Fruit fly (Drosophila melanogaster): ENCODE data around the gene Atg3.

Atg3 gene

dm6 chr3L:18756293-18756887, 7.9 kb downstream of the Atg3 start (continued):
- TF ChIP-seq bsh (GFP tag; optimal IDR thresholded peaks at IDR 0.05) (peak in 1 of 2 experiments; percentile 45), HHEX (GFP tag; optimal IDR thresholded peaks at IDR 0.05) (peak; percentile 17), wek (GFP tag; optimal IDR thresholded peaks at IDR 0.05) (no peak), Rfx (GFP tag; IDR thresholded peaks at IDR 0.05) (no peak), B-H2 (GFP tag; optimal IDR thresholded peaks at IDR 0.05) (no peak), CG6175 (GFP tag; IDR thresholded peaks at IDR 0.05) (no peak), so (GFP tag; IDR thresholded peaks at IDR 0.05) (no peak; the same call in 2 of the 3 replicates), phol (tag; optimal IDR thresholded peaks at IDR 0.05) (peak; percentile 83), disco-r (GFP tag; optimal IDR thresholded peaks at IDR 0.05) (no peak), jing (GFP tag; optimal IDR thresholded peaks at IDR 0.05) (peak; percentile 10), CG31224 (GFP tag; IDR thresholded peaks at IDR 0.05) (no peak), CG17361 (GFP tag; IDR thresholded peaks at IDR 0.05) (peak; percentile 89), lab (GFP tag; optimal IDR thresholded peaks at IDR 0.05) (peak; percentile 53), CG8388 (GFP tag; optimal IDR thresholded peaks at IDR 0.05) (peak; percentile 43), CG9876 (GFP tag; optimal IDR thresholded peaks at IDR 0.05) (no peak), gce (GFP tag; IDR thresholded peaks at IDR 0.05) (no peak), usp (GFP tag; optimal IDR thresholded peaks at IDR 0.05) (no peak), ap (GFP tag; IDR thresholded peaks at IDR 0.05) (no peak), Camta (GFP tag; optimal IDR thresholded peaks at IDR 0.05) (peak; percentile 51), CG11504 (tag; optimal IDR thresholded peaks at IDR 0.05) (peak; percentile 85), Dip2 (GFP tag; IDR thresholded peaks at IDR 0.05) (no peak), D19A (tag; optimal IDR thresholded peaks at IDR 0.05) (peak; percentile 63), Sin3A (optimal IDR thresholded peaks at IDR 0.05) (no peak), CG17802 (tag; optimal IDR thresholded peaks at IDR 0.05) (no peak), CoRest (tag; optimal IDR thresholded peaks at IDR 0.05) (peak; percentile 63), CG5245 (GFP tag; optimal IDR thresholded peaks at IDR 0.05) (no peak), CkIIα-i1 (GFP tag; IDR thresholded peaks at IDR 0.05) (no peak), CG2129 (GFP tag; IDR thresholded peaks at IDR 0.05; ENCODE audit: partially characterized antibody) (no peak), rib (GFP tag; IDR thresholded peaks at IDR 0.05) (no peak), Xbp1 (GFP tag; optimal IDR thresholded peaks at IDR 0.05) (peak; percentile 51), CG14050 (GFP tag; IDR thresholded peaks at IDR 0.05) (peak; percentile 39; the same call in 2 of the 3 replicates), jigr1 (GFP tag; IDR thresholded peaks at IDR 0.05) (no peak), maf-S (GFP tag; optimal IDR thresholded peaks at IDR 0.05) (no peak), nom (GFP tag; optimal IDR thresholded peaks at IDR 0.05) (no peak), CG6654 (GFP tag; optimal IDR thresholded peaks at IDR 0.05) (peak; percentile 0), nerfin-1 (tag; optimal IDR thresholded peaks at IDR 0.05) (peak; percentile 55), chinmo (GFP tag; IDR thresholded peaks at IDR 0.05; ENCODE audit: partially characterized antibody) (0 out of 4 replicates have a peak, but pooled peaks have one; percentile 40), Pdp1 (GFP tag; optimal IDR thresholded peaks at IDR 0.05) (peak in 1 of 2 experiments; percentile 13), lilli (GFP tag; optimal IDR thresholded peaks at IDR 0.05) (peak; percentile 25), ham (GFP tag; IDR thresholded peaks at IDR 0.05) (no peak), pzg (GFP tag; optimal IDR thresholded peaks at IDR 0.05) (no peak), bcd (GFP tag; optimal IDR thresholded peaks at IDR 0.05) (peak; percentile 57), Nf-YA (GFP tag; IDR thresholded peaks at IDR 0.05) (peak; percentile 12; the same call in 1 of the 2 replicates), sob (GFP tag; IDR thresholded peaks at IDR 0.05) (no peak), tgo (GFP tag; IDR thresholded peaks at IDR 0.05) (peak; percentile 58), seq (GFP tag; IDR thresholded peaks at IDR 0.05) (peak; percentile 60; the same call in 1 of the 2 replicates), CG7987 (GFP tag; optimal IDR thresholded peaks at IDR 0.05) (peak; percentile 5), danr (GFP tag; IDR thresholded peaks at IDR 0.05) (no peak), CG2875 (GFP tag; optimal IDR thresholded peaks at IDR 0.05) (peak; percentile 20), CG6254 (GFP tag; optimal IDR thresholded peaks at IDR 0.05) (peak; percentile 56)

Data from whole organism, embryonic.